Worm (Caenorhabditis elegans): ENCODE data around the gene W06B4.1.

The W06B4.1 gene

ce11 chrII:4482021-4482420 lies 10.6 kb downstream of the W06B4.1 start, which contains the start of gene T05C1.2:
TSS of gene T05C1.2 (minus strand) at chrII:4482121.
- TF ChIP-seq nhr-21 (tag; optimal IDR thresholded peaks at IDR 0.05) (no peak), nhr-237 (tag; optimal IDR thresholded peaks at IDR 0.05) (no peak), lin-11 (tag; optimal IDR thresholded peaks at IDR 0.05) (no peak), nhr-25 (tag; optimal IDR thresholded peaks at IDR 0.05) (no peak), ztf-4 (tag; optimal IDR thresholded peaks at IDR 0.05) (no peak), ama-1 (optimal IDR thresholded peaks at IDR 0.05) (no peak), unc-55 (GFP tag; optimal IDR thresholded peaks at IDR 0.05) (no peak), elt-1 (tag; optimal IDR thresholded peaks at IDR 0.05) (no peak), blmp-1 (tag; optimal IDR thresholded peaks at IDR 0.05; ENCODE audit: insufficient read depth) (no peak), sem-4 (tag; optimal IDR thresholded peaks at IDR 0.05) (no peak), mbf-1 (tag; optimal IDR thresholded peaks at IDR 0.05) (no peak), Y55F3AM.14 (GFP tag; optimal IDR thresholded peaks at IDR 0.05) (no peak), unc-62 (GFP tag; optimal IDR thresholded peaks at IDR 0.05) (no peak), crh-2 (tag; optimal IDR thresholded peaks at IDR 0.05) (no peak), ztf-1 (GFP tag; conservative IDR thresholded peaks at IDR 0.05) (no peak), F13H6.1 (tag; optimal IDR thresholded peaks at IDR 0.05) (no peak), C34F6.9 (tag; optimal IDR thresholded peaks at IDR 0.05) (no peak), aly-2 (tag; optimal IDR thresholded peaks at IDR 0.05) (no peak), nhr-23 (tag; optimal IDR thresholded peaks at IDR 0.05) (no peak), nhr-11 (tag; optimal IDR thresholded peaks at IDR 0.05) (no peak)

- no peak for TF ChIP-seq nhr-77 (tag; optimal IDR thresholded peaks at IDR 0.05)
- no peak for TF ChIP-seq skn-1 (tag; optimal IDR thresholded peaks at IDR 0.05)
- TF ChIP-seq alr-1 (tag; optimal IDR thresholded peaks at IDR 0.05): no peak
- no peak for TF ChIP-seq ztf-11 (tag; optimal IDR thresholded peaks at IDR 0.05)
- no peak for TF ChIP-seq lsy-2 (tag; optimal IDR thresholded peaks at IDR 0.05)
- TF ChIP-seq unc-62 (GFP tag; optimal IDR thresholded peaks at IDR 0.05): no peak
- no peak for TF ChIP-seq nhr-6 (tag; optimal IDR thresholded peaks at IDR 0.05)
- TF ChIP-seq nhr-12 (tag; optimal IDR thresholded peaks at IDR 0.05): no peak
- no peak for TF ChIP-seq ztf-1 (GFP tag; conservative IDR thresholded peaks at IDR 0.05)
- TF ChIP-seq F13H6.1 (tag; optimal IDR thresholded peaks at IDR 0.05): no peak
- TF ChIP-seq egl-27 (tag; optimal IDR thresholded peaks at IDR 0.05): no peak
- TF ChIP-seq mbf-1 (tag; optimal IDR thresholded peaks at IDR 0.05): no peak
- TF ChIP-seq sma-9 (GFP tag; optimal IDR thresholded peaks at IDR 0.05): no peak
- TF ChIP-seq sma-9 (tag; optimal IDR thresholded peaks at IDR 0.05): no peak
- TF ChIP-seq nhr-11 (tag; optimal IDR thresholded peaks at IDR 0.05): no peak
- no peak for TF ChIP-seq nhr-10 (tag; optimal IDR thresholded peaks at IDR 0.05)
- no peak for TF ChIP-seq snpc-4 (tag; optimal IDR thresholded peaks at IDR 0.05)
- no peak for TF ChIP-seq C34F6.9 (tag; optimal IDR thresholded peaks at IDR 0.05)
- TF ChIP-seq sem-4 (tag; optimal IDR thresholded peaks at IDR 0.05): no peak
- no peak for TF ChIP-seq aly-2 (tag; optimal IDR thresholded peaks at IDR 0.05)
Observed at ce11 chrII:4489288-4489687, 17.9 kb downstream of the W06B4.1 start, which contains the start of gene T05C1.3. TSS of gene T05C1.3 (minus strand) at chrII:4489388.

ce11 chrII:4490729-4491128 lies 19.3 kb downstream of the W06B4.1 start, which contains the start of gene T05C1.5:
TSS of gene T05C1.5 (minus strand) at chrII:4490829.
- TF ChIP-seq Y55F3AM.14 (GFP tag; optimal IDR thresholded peaks at IDR 0.05): no peak
- no peak for TF ChIP-seq egl-27 (tag; optimal IDR thresholded peaks at IDR 0.05)
- no peak for TF ChIP-seq ama-1 (optimal IDR thresholded peaks at IDR 0.05)
- TF ChIP-seq lin-39 (tag; optimal IDR thresholded peaks at IDR 0.05): no peak
- no peak for TF ChIP-seq fos-1 (tag; optimal IDR thresholded peaks at IDR 0.05)

- TF ChIP-seq lsy-2 (tag; optimal IDR thresholded peaks at IDR 0.05): peak in 1 of 2 experiments; percentile 45
- TF ChIP-seq skn-1 (tag; optimal IDR thresholded peaks at IDR 0.05): no peak
- peak; percentile 71 for TF ChIP-seq nhr-129 (tag; optimal IDR thresholded peaks at IDR 0.05)
- no peak for TF ChIP-seq gmeb-1 (tag; optimal IDR thresholded peaks at IDR 0.05)
- no peak for TF ChIP-seq mbf-1 (tag; optimal IDR thresholded peaks at IDR 0.05)
- no peak for TF ChIP-seq nhr-21 (tag; optimal IDR thresholded peaks at IDR 0.05)
- TF ChIP-seq unc-55 (GFP tag; optimal IDR thresholded peaks at IDR 0.05): no peak
- no peak for TF ChIP-seq snpc-4 (tag; optimal IDR thresholded peaks at IDR 0.05)
- TF ChIP-seq sma-9 (GFP tag; optimal IDR thresholded peaks at IDR 0.05): peak; percentile 69
- no peak for TF ChIP-seq sma-9 (tag; optimal IDR thresholded peaks at IDR 0.05)
- no peak for TF ChIP-seq sem-4 (tag; optimal IDR thresholded peaks at IDR 0.05)
- no peak for TF ChIP-seq nhr-237 (tag; optimal IDR thresholded peaks at IDR 0.05)
- no peak for TF ChIP-seq lin-39 (tag; optimal IDR thresholded peaks at IDR 0.05)
- TF ChIP-seq C34F6.9 (tag; optimal IDR thresholded peaks at IDR 0.05): peak; percentile 36
- no peak for TF ChIP-seq nhr-11 (tag; optimal IDR thresholded peaks at IDR 0.05)
- TF ChIP-seq fos-1 (tag; optimal IDR thresholded peaks at IDR 0.05): no peak
- no peak for TF ChIP-seq ztf-4 (tag; optimal IDR thresholded peaks at IDR 0.05)
- TF ChIP-seq unc-62 (GFP tag; optimal IDR thresholded peaks at IDR 0.05): no peak
- no peak for TF ChIP-seq sma-3 (GFP tag; optimal IDR thresholded peaks at IDR 0.05)
- no peak for TF ChIP-seq ztf-1 (GFP tag; conservative IDR thresholded peaks at IDR 0.05)
- no peak for TF ChIP-seq R02D3.7 (tag; optimal IDR thresholded peaks at IDR 0.05)
- no peak for TF ChIP-seq nhr-25 (tag; optimal IDR thresholded peaks at IDR 0.05)
- peak; percentile 48 for TF ChIP-seq F13H6.1 (tag; optimal IDR thresholded peaks at IDR 0.05)
- TF ChIP-seq lin-13 (GFP tag; optimal IDR thresholded peaks at IDR 0.05): no peak
- TF ChIP-seq unc-39 (tag; optimal IDR thresholded peaks at IDR 0.05): no peak
- TF ChIP-seq ZK546.5 (tag; optimal IDR thresholded peaks at IDR 0.05): no peak
Observed at ce11 chrII:4494532-4494931, 23.1 kb downstream of the W06B4.1 start.

Data from whole organism, L2 larva.